Fruit fly (Drosophila melanogaster): Measurements from ENCODE around the gene Gr10b.
A peak's percentile ranks its signal among the peaks of the same experiment; 100 is the strongest.

Gr10b gene

DNA sequence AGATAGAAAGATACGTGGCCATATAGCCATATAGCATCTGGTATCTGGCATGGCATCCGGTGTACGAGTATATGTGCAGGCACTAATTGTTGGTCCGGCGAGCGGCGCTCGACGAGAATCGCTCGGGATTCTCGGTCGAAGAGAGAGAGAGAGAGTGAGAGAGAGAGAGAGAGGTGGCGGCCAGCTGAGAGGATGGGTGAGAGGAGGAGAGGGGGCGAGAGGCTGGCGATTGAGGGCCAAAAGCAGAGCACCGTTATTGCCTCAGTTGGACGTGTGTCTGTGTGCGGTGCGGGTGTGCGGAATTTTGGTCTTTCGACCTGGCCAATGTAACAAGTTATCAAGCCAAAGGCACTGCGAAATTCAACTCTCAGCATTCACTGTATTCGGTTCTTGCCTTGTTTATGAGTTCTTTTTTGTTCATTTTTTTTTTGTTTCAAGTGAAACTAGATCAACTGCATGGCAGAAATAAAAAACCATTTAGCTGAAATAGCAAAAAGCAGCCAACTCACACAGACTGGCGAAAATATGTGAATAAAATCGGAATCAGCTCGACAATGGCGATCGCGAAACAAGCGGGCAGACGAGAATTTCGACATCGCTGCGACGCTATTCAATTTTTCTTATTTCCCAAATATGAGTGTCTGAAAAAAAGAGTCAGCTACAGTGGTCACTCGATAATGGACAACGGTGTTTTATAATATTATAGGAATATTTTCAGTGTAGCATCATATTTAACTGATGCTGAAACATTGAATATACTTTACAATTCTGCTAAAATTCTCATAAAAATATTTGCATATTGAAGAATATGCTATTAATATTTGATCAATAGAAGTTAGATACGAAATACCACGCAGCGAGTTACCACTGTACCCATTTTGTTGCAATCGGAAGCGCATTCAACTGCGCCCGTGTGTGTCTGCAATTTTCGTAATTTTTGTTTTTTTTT, 40.0 kb downstream of the Gr10b start (continued):
- TF ChIP-seq CG2202 (tag; optimal IDR thresholded peaks at IDR 0.05) (no peak), yki (optimal IDR thresholded peaks at IDR 0.05) (peak; percentile 1), crol (GFP tag; IDR thresholded peaks at IDR 0.05) (peak; percentile 82)

DNA sequence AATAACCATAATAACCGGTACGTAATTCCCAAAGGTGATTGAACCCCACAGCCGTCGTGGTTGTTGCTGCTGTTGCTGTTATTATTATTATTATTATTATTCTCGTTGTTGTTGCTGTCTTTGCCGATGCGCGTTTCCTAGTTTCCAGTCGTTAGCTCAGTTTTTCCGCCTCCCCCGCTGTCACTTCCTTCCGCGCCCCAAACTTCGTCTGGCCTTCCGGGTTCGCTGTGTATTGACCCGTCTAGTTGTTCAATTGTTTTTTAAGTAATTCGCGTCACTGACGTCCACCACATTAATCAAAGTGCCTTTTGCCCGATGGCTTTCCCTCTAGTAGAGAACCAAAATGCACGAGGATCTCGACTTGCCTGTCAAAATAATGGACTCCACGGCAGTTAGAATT, 41.4 kb downstream of the Gr10b start:
- TF ChIP-seq hth (optimal IDR thresholded peaks at IDR 0.05), result no peak
- peak; percentile 52 for TF ChIP-seq sens (GFP tag)
- TF ChIP-seq Ets65A (GFP tag), result peak; percentile 51
- TF ChIP-seq mam (GFP tag; optimal IDR thresholded peaks at IDR 0.05), result no peak
- no peak for TF ChIP-seq ap (GFP tag; IDR thresholded peaks at IDR 0.05)
- no peak for TF ChIP-seq ci (GFP tag; IDR thresholded peaks at IDR 0.05)

DNA sequence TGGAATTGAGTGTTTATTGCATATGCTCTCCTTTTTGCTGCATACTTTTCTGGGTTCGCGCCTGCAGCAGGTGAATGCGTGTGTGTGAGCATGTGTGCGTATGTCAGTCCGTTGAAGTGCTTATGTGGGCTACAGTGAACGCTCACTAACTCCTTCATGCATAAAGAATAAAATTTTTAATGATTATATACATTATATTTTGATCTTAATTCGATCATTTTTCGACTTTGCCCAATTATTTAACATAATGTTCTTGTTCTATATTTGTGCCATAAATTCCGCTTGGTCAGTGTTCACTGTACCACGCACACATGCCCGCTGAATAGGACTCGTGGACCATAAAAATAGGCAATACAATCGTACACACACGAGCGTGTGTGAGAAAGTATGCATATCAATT, 42.2 kb downstream of the Gr10b start:
- no peak for TF ChIP-seq CG2129 (GFP tag; IDR thresholded peaks at IDR 0.05; ENCODE audit: partially characterized antibody)
- TF ChIP-seq CG10979 (tag; optimal IDR thresholded peaks at IDR 0.05), result peak; percentile 19
- TF ChIP-seq CG32772 (GFP tag; IDR thresholded peaks at IDR 0.05), result peak; percentile 30; the same call in 1 of the 2 replicates
- TF ChIP-seq jing (GFP tag; optimal IDR thresholded peaks at IDR 0.05), result no peak
- peak; percentile 6 for TF ChIP-seq Xbp1 (GFP tag; optimal IDR thresholded peaks at IDR 0.05)
- peak; percentile 15 for TF ChIP-seq bcd (GFP tag; optimal IDR thresholded peaks at IDR 0.05)
- peak; percentile 52; the same call in 2 of the 3 replicates for TF ChIP-seq CG11695 (GFP tag; IDR thresholded peaks at IDR 0.05)
- TF ChIP-seq slbo (GFP tag; IDR thresholded peaks at IDR 0.05), result peak; percentile 60
- peak; percentile 31; the same call in 1 of the 2 replicates for TF ChIP-seq wdn (GFP tag; IDR thresholded peaks at IDR 0.05)
- no peak for TF ChIP-seq D19B (GFP tag; optimal IDR thresholded peaks at IDR 0.05)
- no peak for TF ChIP-seq ftz-f1 (GFP tag; optimal IDR thresholded peaks at IDR 0.05)
- no peak for TF ChIP-seq CG17802 (tag; optimal IDR thresholded peaks at IDR 0.05)
- TF ChIP-seq row (GFP tag; IDR thresholded peaks at IDR 0.05), result peak; percentile 64
- TF ChIP-seq bigmax (GFP tag; optimal IDR thresholded peaks at IDR 0.05), result no peak
- TF ChIP-seq chif (GFP tag; optimal IDR thresholded peaks at IDR 0.05), result peak in 1 of 2 experiments; percentile 3
- TF ChIP-seq vvl (GFP tag; IDR thresholded peaks at IDR 0.05), result peak; percentile 25; the same call in 1 of the 2 replicates
- peak; percentile 29; the same call in 1 of the 3 replicates for TF ChIP-seq Dbx (GFP tag; IDR thresholded peaks at IDR 0.05)
- peak; percentile 40; the same call in 1 of the 3 replicates for TF ChIP-seq CG34422 (GFP tag; IDR thresholded peaks at IDR 0.05)
- TF ChIP-seq E2f2 (GFP tag; IDR thresholded peaks at IDR 0.05), result peak; percentile 9; the same call in 1 of the 2 replicates
- TF ChIP-seq CG2120 (GFP tag; optimal IDR thresholded peaks at IDR 0.05), result peak; percentile 27
- peak; percentile 52; the same call in 1 of the 2 replicates for TF ChIP-seq Ptx1 (GFP tag; IDR thresholded peaks at IDR 0.05)
- TF ChIP-seq CG1603 (tag; optimal IDR thresholded peaks at IDR 0.05), result peak; percentile 11
- no peak for TF ChIP-seq Hand (GFP tag; optimal IDR thresholded peaks at IDR 0.05)
- TF ChIP-seq sens (GFP tag), result peak; percentile 79
- TF ChIP-seq sima (GFP tag; optimal IDR thresholded peaks at IDR 0.05), result no peak
- TF ChIP-seq BEAF-32 (GFP tag; optimal IDR thresholded peaks at IDR 0.05), result no peak
- peak; percentile 64 for TF ChIP-seq lmd (GFP tag; IDR thresholded peaks at IDR 0.05)
- TF ChIP-seq ase (GFP tag; IDR thresholded peaks at IDR 0.05), result no peak
- TF ChIP-seq ranshi (GFP tag; IDR thresholded peaks at IDR 0.05), result 0 out of 2 replicates have a peak, but pooled peaks have one; percentile 41
- no peak for TF ChIP-seq MESR4 (GFP tag; optimal IDR thresholded peaks at IDR 0.05)
- peak; percentile 56; the same call in 2 of the 3 replicates for TF ChIP-seq CG7357 (GFP tag; IDR thresholded peaks at IDR 0.05)
- 0 out of 3 replicates have a peak, but pooled peaks have one; percentile 47 for TF ChIP-seq CG11456 (GFP tag; IDR thresholded peaks at IDR 0.05)
- no peak for TF ChIP-seq da (GFP tag; optimal IDR thresholded peaks at IDR 0.05)
- peak; percentile 57 for TF ChIP-seq CG32532 (GFP tag; IDR thresholded peaks at IDR 0.05)
- peak; percentile 39; the same call in 1 of the 3 replicates for TF ChIP-seq CG17361 (GFP tag; IDR thresholded peaks at IDR 0.05)
- TF ChIP-seq bsh (GFP tag; optimal IDR thresholded peaks at IDR 0.05), result no peak
- TF ChIP-seq CG14441 (GFP tag; IDR thresholded peaks at IDR 0.05), result peak; percentile 51
- TF ChIP-seq zfh1 (GFP tag; IDR thresholded peaks at IDR 0.05), result 0 out of 3 replicates have a peak, but pooled peaks have one; percentile 48
- TF ChIP-seq luna (GFP tag; optimal IDR thresholded peaks at IDR 0.05), result no peak
